Fruit fly (Drosophila melanogaster) whole organism, pupa: ENCODE data around the gene CG6000.

ENCODE experiments used
- CG10348 ChIP-seq: fragments of 200-800 bp; sonication (Bioruptor generic); IDR thresholded peaks from 2 replicates; pipeline ENCODE4 v1.3.6; 2022; ENCODE audit warnings: missing biosample characterization, missing genetic modification characterization
- CG12605 ChIP-seq: fragments of 200-800 bp; sonication (Bioruptor generic); IDR thresholded peaks from 2 replicates; pipeline ENCODE4 v1.3.6; 2022; ENCODE audit warnings: missing biosample characterization, missing genetic modification characterization
- CG13204 ChIP-seq: fragments of 200-800 bp; sonication (Bioruptor generic); optimal IDR thresholded peaks from 2 replicates; lab custom pipeline; 2018; ENCODE audit warnings: missing biosample characterization, mild to moderate bottlenecking, missing genetic modification characterization, moderate library complexity
- CG14655 ChIP-seq: fragments of 200-800 bp; sonication (Bioruptor generic); optimal IDR thresholded peaks from 3 replicates; lab custom pipeline; 2017; ENCODE audit warnings: mild to moderate bottlenecking, missing biosample characterization, missing genetic modification reagents, missing genetic modification characterization
- CG15710 ChIP-seq: fragments of 200-800 bp; sonication (Bioruptor generic); optimal IDR thresholded peaks from 2 replicates; lab custom pipeline; 2018; ENCODE audit warnings: missing biosample characterization, mild to moderate bottlenecking, missing genetic modification characterization, moderate library complexity
- CG17806 ChIP-seq: fragments of 200-800 bp; sonication (Bioruptor generic); optimal IDR thresholded peaks from 2 replicates; lab custom pipeline; 2018; ENCODE audit warnings: missing biosample characterization, mild to moderate bottlenecking, missing genetic modification characterization, moderate library complexity
- CG32121 ChIP-seq: fragments of 200-800 bp; sonication (Bioruptor generic); IDR thresholded peaks from 2 replicates; pipeline ENCODE4 v1.3.6; 2022; ENCODE audit warnings: missing biosample characterization, missing genetic modification characterization
- CG34367 ChIP-seq: fragments of 200-800 bp; sonication (Bioruptor generic); optimal IDR thresholded peaks from 2 replicates; lab custom pipeline; 2018; ENCODE audit warnings: missing biosample characterization, mild to moderate bottlenecking, missing genetic modification characterization
- CG4496 ChIP-seq: fragments of 200-800 bp; sonication (Bioruptor generic); IDR thresholded peaks from 3 replicates; pipeline ENCODE4 v1.3.6; 2022; ENCODE audit warnings: missing biosample characterization, missing genetic modification characterization
- CG8159 ChIP-seq: fragments of 200-800 bp; sonication (Bioruptor generic); optimal IDR thresholded peaks from 3 replicates; lab custom pipeline; 2018; ENCODE audit warnings: missing biosample characterization, mild to moderate bottlenecking, missing genetic modification characterization, moderate library complexity
- CG8301 ChIP-seq: fragments of 200-800 bp; sonication (Bioruptor generic); optimal IDR thresholded peaks from 2 replicates; lab custom pipeline; 2018; ENCODE audit warnings: missing biosample characterization, mild to moderate bottlenecking, missing genetic modification characterization
- CG9948 ChIP-seq: fragments of 200-800 bp; sonication (Bioruptor generic); optimal IDR thresholded peaks from 2 replicates; lab custom pipeline; 2018; ENCODE audit warnings: missing biosample characterization, mild to moderate bottlenecking, missing genetic modification characterization, moderate library complexity
- D1 ChIP-seq: fragments of 200-800 bp; sonication (Bioruptor generic); optimal IDR thresholded peaks from 2 replicates; lab custom pipeline; 2018; ENCODE audit warnings: missing biosample characterization, mild to moderate bottlenecking, missing genetic modification characterization, moderate library complexity
- EcR ChIP-seq: fragments of 200-800 bp; sonication (Bioruptor generic); optimal IDR thresholded peaks from 3 replicates; lab custom pipeline; 2019; ENCODE audit warnings: missing biosample characterization, missing genetic modification characterization, mild to moderate bottlenecking, moderate library complexity, missing genetic modification reagents
- Ets98B ChIP-seq: fragments of 200-800 bp; sonication (Bioruptor generic); IDR thresholded peaks from 2 replicates; pipeline ENCODE4 v1.3.6; 2022; ENCODE audit warnings: missing biosample characterization, missing genetic modification characterization
- Pif1A ChIP-seq: fragments of 200-800 bp; sonication (Bioruptor generic); optimal IDR thresholded peaks from 3 replicates; lab custom pipeline; 2016; ENCODE audit warnings: missing biosample characterization, missing genetic modification characterization
- Pif1B ChIP-seq: fragments of 200-800 bp; sonication (Bioruptor generic); optimal IDR thresholded peaks from 3 replicates; lab custom pipeline; 2016; ENCODE audit warnings: missing biosample characterization, missing genetic modification characterization
- Snoo ChIP-seq: fragments of 200-800 bp; sonication (Bioruptor generic); optimal IDR thresholded peaks from 3 replicates; lab custom pipeline; 2017; ENCODE audit warnings: missing biosample characterization, mild to moderate bottlenecking, missing genetic modification characterization, inconsistent platforms
- fd96Ca ChIP-seq: fragments of 200-800 bp; sonication (Bioruptor generic); IDR thresholded peaks from 3 replicates; pipeline ENCODE4 v1.3.6; 2022; ENCODE audit warnings: missing biosample characterization, missing genetic modification characterization
- gl ChIP-seq: fragments of 200-800 bp; sonication (Bioruptor generic); optimal IDR thresholded peaks from 2 replicates; lab custom pipeline; 2018; ENCODE audit warnings: missing biosample characterization, mild to moderate bottlenecking, missing genetic modification characterization
- rn ChIP-seq: fragments of 200-800 bp; sonication (Bioruptor generic); IDR thresholded peaks from 2 replicates; pipeline ENCODE4 v1.3.6; 2022; ENCODE audit warnings: missing biosample characterization, missing genetic modification characterization

CG6000 gene

dm6 chr3R:24047998-24048511 is 6.1 kb upstream of the CG6000 start, which contains the start of gene Rox8:
Gene Rox8, minus strand, starts transcription at chr3R:24048265.
- TF ChIP-seq EcR (GFP tag; lab: Kevin White, UChicago): peak; percentile 38
- TF ChIP-seq CG15710 (tag; lab: Kevin White, UChicago): peak; percentile 58
- no peak for TF ChIP-seq CG14655 (GFP tag; lab: Kevin White, UChicago)
- TF ChIP-seq CG10348: no peak
- TF ChIP-seq CG34367 (tag; lab: Kevin White, UChicago): peak; percentile 1
- no peak for TF ChIP-seq CG17806
- no peak for TF ChIP-seq CG4496 (GFP tag; lab: Robert Waterston, UW)
- 0 out of 3 replicates have a peak, but pooled peaks have one; percentile 42 for TF ChIP-seq fd96Ca
- TF ChIP-seq CG8159 (tag; lab: Kevin White, UChicago): peak; percentile 59
- no peak for TF ChIP-seq CG9948 (tag; lab: Kevin White, UChicago)
- TF ChIP-seq rn: no peak
- TF ChIP-seq CG12605: no peak
- peak; percentile 8; the same call in 1 of the 2 replicates for TF ChIP-seq Ets98B (GFP tag; lab: Robert Waterston, UW)
- peak; percentile 13 for TF ChIP-seq Snoo
- TF ChIP-seq Pif1A: peak; percentile 51
- TF ChIP-seq gl: no peak
- TF ChIP-seq CG32121 (GFP tag; lab: Robert Waterston, UW): peak; percentile 31; the same call in 1 of the 2 replicates
- TF ChIP-seq D1: no peak
- TF ChIP-seq CG13204 (GFP tag; lab: Kevin White, UChicago): no peak
- no peak for TF ChIP-seq Pif1B (GFP tag; lab: Kevin White, UChicago)
- TF ChIP-seq CG8301 (tag; lab: Kevin White, UChicago): no peak

- TF ChIP-seq CG32121 (GFP tag; lab: Robert Waterston, UW) (no peak), Pif1A (no peak), Ets98B (GFP tag; lab: Robert Waterston, UW) (peak; percentile 16; the same call in 1 of the 2 replicates), CG9948 (tag; lab: Kevin White, UChicago) (no peak), EcR (GFP tag; lab: Kevin White, UChicago) (peak; percentile 41), Pif1B (GFP tag; lab: Kevin White, UChicago) (no peak), CG15710 (tag; lab: Kevin White, UChicago) (peak; percentile 15), gl (no peak), CG17806 (no peak), CG12605 (0 out of 2 replicates have a peak, but pooled peaks have one; percentile 9), fd96Ca (no peak), CG13204 (GFP tag; lab: Kevin White, UChicago) (no peak), CG14655 (GFP tag; lab: Kevin White, UChicago) (no peak), CG34367 (tag; lab: Kevin White, UChicago) (no peak), Snoo (peak; percentile 6), CG10348 (no peak), CG4496 (GFP tag; lab: Robert Waterston, UW) (0 out of 3 replicates have a peak, but pooled peaks have one; percentile 27), rn (no peak), CG8159 (tag; lab: Kevin White, UChicago) (peak; percentile 20), D1 (no peak), CG8301 (tag; lab: Kevin White, UChicago) (no peak)
- TF ChIP-seq, all 21 proteins: peak for 7
Observed at dm6 chr3R:24050690-24051440, 3.3 kb upstream of the CG6000 start, which contains the start of the genes Atg6 and Pisd. Gene Atg6, minus strand, starts transcription at chr3R:24050782. Gene Pisd, plus strand, starts transcription at chr3R:24050783.

- TF ChIP-seq CG15710 (tag; lab: Kevin White, UChicago) (no peak), fd96Ca (peak; percentile 47; the same call in 1 of the 3 replicates), CG32121 (GFP tag; lab: Robert Waterston, UW) (0 out of 2 replicates have a peak, but pooled peaks have one; percentile 19), EcR (GFP tag; lab: Kevin White, UChicago) (peak; percentile 7)
Observed at dm6 chr3R:24051459-24052165, 2.6 kb upstream of the CG6000 start.

- TF ChIP-seq Ets98B (GFP tag; lab: Robert Waterston, UW): peak; percentile 76
- TF ChIP-seq EcR (GFP tag; lab: Kevin White, UChicago): peak; percentile 89
- no peak for TF ChIP-seq CG8159 (tag; lab: Kevin White, UChicago)
Observed at dm6 chr3R:24053506-24054102, 587 bp upstream of the CG6000 start.

dm6 chr3R:24057188-24057587 is 3.0 kb downstream of the CG6000 start, which contains the start of gene Hsp68:
Gene Hsp68, minus strand, starts transcription at chr3R:24057310.
- no peak for TF ChIP-seq CG14655 (GFP tag; lab: Kevin White, UChicago)
- TF ChIP-seq gl: peak; percentile 1
- TF ChIP-seq CG12605: no peak
- no peak for TF ChIP-seq D1
- peak; percentile 88 for TF ChIP-seq EcR (GFP tag; lab: Kevin White, UChicago)
- TF ChIP-seq CG32121 (GFP tag; lab: Robert Waterston, UW): peak; percentile 15; the same call in 1 of the 2 replicates
- peak; percentile 10 for TF ChIP-seq CG15710 (tag; lab: Kevin White, UChicago)
- TF ChIP-seq, all 21 proteins: peak for 4
